Worm (Caenorhabditis elegans): ENCODE data around the gene phf-31.

ce11 chrX:10704329-10704728 lies 22.5 kb downstream of the phf-31 start:
- TF ChIP-seq him-1 (tag; optimal IDR thresholded peaks at IDR 0.05) = no peak
- TF ChIP-seq dao-5 (tag; optimal IDR thresholded peaks at IDR 0.05) = no peak
